Fruit fly (Drosophila melanogaster) whole organism, embryonic: Measurements from ENCODE around the gene sdk.

ENCODE experiments used
- ATbp ChIP-seq: fragments of 200-800 bp; sonication (Bioruptor generic); optimal IDR thresholded peaks from 2 replicates; lab custom pipeline; 2017; ENCODE audit warnings: missing biosample characterization, mild to moderate bottlenecking, missing genetic modification characterization, missing genetic modification reagents
- Asciz ChIP-seq: fragments of 200-800 bp; sonication (Bioruptor generic); optimal IDR thresholded peaks from 2 replicates; lab custom pipeline; 2017; ENCODE audit warnings: missing biosample characterization, mild to moderate bottlenecking, missing genetic modification characterization, missing genetic modification reagents
- CG10431 ChIP-seq: fragments of 200-800 bp; sonication (Bioruptor generic); optimal IDR thresholded peaks from 3 replicates; lab custom pipeline; 2018; ENCODE audit warnings: missing biosample characterization, mild to moderate bottlenecking, missing genetic modification characterization
- CG10543 ChIP-seq: fragments of 200-800 bp; sonication (Bioruptor generic); optimal IDR thresholded peaks from 3 replicates; lab custom pipeline; 2017; ENCODE audit warnings: missing biosample characterization, mild to moderate bottlenecking, missing genetic modification characterization, moderate library complexity
- CG12071 ChIP-seq: fragments of 200-800 bp; sonication (Bioruptor generic); optimal IDR thresholded peaks from 3 replicates; lab custom pipeline; 2018; ENCODE audit warnings: missing biosample characterization, mild to moderate bottlenecking, missing genetic modification characterization
- CG13624 ChIP-seq: fragments of 200-800 bp; sonication (Bioruptor generic); optimal IDR thresholded peaks from 2 replicates; lab custom pipeline; 2016; ENCODE audit warnings: missing biosample characterization, missing genetic modification characterization
- CG13894 ChIP-seq: fragments of 200-800 bp; sonication (Bioruptor generic); optimal IDR thresholded peaks from 3 replicates; lab custom pipeline; 2018; ENCODE audit warnings: missing biosample characterization, mild to moderate bottlenecking, missing genetic modification characterization, moderate library complexity
- CG14860 ChIP-seq: fragments of 200-800 bp; sonication (Bioruptor generic); IDR thresholded peaks from 3 replicates; pipeline ENCODE4 v1.3.6; 2022; ENCODE audit warnings: missing biosample characterization, missing genetic modification characterization; ENCODE audit not compliant: partially characterized antibody
- CG15696 ChIP-seq: fragments of 200-800 bp; sonication (Bioruptor generic); optimal IDR thresholded peaks from 2 replicates; lab custom pipeline; 2019; ENCODE audit warnings: missing biosample characterization, mild to moderate bottlenecking, missing genetic modification characterization, moderate library complexity
- CG1603 ChIP-seq: fragments of 200-800 bp; sonication (Bioruptor generic); optimal IDR thresholded peaks from 2 replicates; lab custom pipeline; 2019; ENCODE audit warnings: missing biosample characterization, mild to moderate bottlenecking, missing genetic modification characterization, moderate library complexity
- CG17802 ChIP-seq: fragments of 200-800 bp; sonication (Bioruptor generic); optimal IDR thresholded peaks from 2 replicates; lab custom pipeline; 2018; ENCODE audit warnings: missing biosample characterization, mild to moderate bottlenecking, missing genetic modification characterization, moderate library complexity
- CG17912 ChIP-seq: fragments of 200-800 bp; sonication (Bioruptor generic); optimal IDR thresholded peaks from 2 replicates; lab custom pipeline; 2018; ENCODE audit warnings: missing biosample characterization, mild to moderate bottlenecking, missing genetic modification characterization
- CG18599 ChIP-seq: fragments of 200-800 bp; sonication (Bioruptor generic); optimal IDR thresholded peaks from 3 replicates; lab custom pipeline; 2017; ENCODE audit warnings: missing biosample characterization, missing genetic modification characterization, mild to moderate bottlenecking, moderate library complexity, missing genetic modification reagents
- CG2120 ChIP-seq: fragments of 200-800 bp; sonication (Bioruptor generic); optimal IDR thresholded peaks from 3 replicates; lab custom pipeline; 2016; ENCODE audit warnings: missing biosample characterization, missing genetic modification characterization
- CG2202 ChIP-seq: fragments of 200-800 bp; sonication (Bioruptor generic); optimal IDR thresholded peaks from 2 replicates; lab custom pipeline; 2018; ENCODE audit warnings: missing biosample characterization, mild to moderate bottlenecking, missing genetic modification characterization
- CG2678 ChIP-seq: fragments of 200-800 bp; sonication (Bioruptor generic); optimal IDR thresholded peaks from 3 replicates; lab custom pipeline; 2019; ENCODE audit warnings: missing biosample characterization, mild to moderate bottlenecking, missing genetic modification characterization, moderate library complexity
- CG3281 ChIP-seq: fragments of 200-800 bp; sonication (Bioruptor generic); optimal IDR thresholded peaks from 3 replicates; lab custom pipeline; 2017; ENCODE audit warnings: missing biosample characterization, mild to moderate bottlenecking, missing genetic modification characterization
- CG4730 ChIP-seq: fragments of 200-800 bp; sonication (Bioruptor generic); IDR thresholded peaks from 2 replicates; pipeline ENCODE4 v1.3.6; 2022; ENCODE audit warnings: missing biosample characterization, missing genetic modification characterization
- CG6654 ChIP-seq: fragments of 200-800 bp; sonication (Bioruptor generic); optimal IDR thresholded peaks from 2 replicates; lab custom pipeline; 2017; ENCODE audit warnings: missing biosample characterization, mild to moderate bottlenecking, missing genetic modification characterization
- CG6813 ChIP-seq: fragments of 200-800 bp; sonication (Bioruptor generic); optimal IDR thresholded peaks from 2 replicates; lab custom pipeline; 2017; ENCODE audit warnings: missing biosample characterization, missing genetic modification characterization, mild to moderate bottlenecking, moderate library complexity, missing genetic modification reagents
- CG7987 ChIP-seq: fragments of 200-800 bp; sonication (Bioruptor generic); optimal IDR thresholded peaks from 2 replicates; lab custom pipeline; 2018; ENCODE audit warnings: missing biosample characterization, mild to moderate bottlenecking, missing genetic modification characterization, moderate library complexity
- CG8290 ChIP-seq, 3 experiments: fragments of 200-800 bp; sonication (Bioruptor generic); optimal IDR thresholded peaks; 2 replicates each; lab custom pipeline; 2016 to 2019; ENCODE audit warnings: missing biosample characterization in 3 of 3, missing genetic modification characterization in 3 of 3, mild to moderate bottlenecking in 2 of 3, moderate library complexity in 1 of 3
- D19B ChIP-seq: fragments of 200-800 bp; sonication (Bioruptor generic); optimal IDR thresholded peaks from 2 replicates; lab custom pipeline; 2017; ENCODE audit warnings: missing biosample characterization, mild to moderate bottlenecking, missing genetic modification characterization
- Dref ChIP-seq: fragments of 200-800 bp; sonication (Bioruptor generic); IDR thresholded peaks from 2 replicates; pipeline ENCODE4 v1.3.6; 2022; ENCODE audit warnings: missing biosample characterization, missing genetic modification characterization
- Fer2 ChIP-seq: fragments of 200-800 bp; sonication (Bioruptor generic); optimal IDR thresholded peaks from 2 replicates; lab custom pipeline; 2018; ENCODE audit warnings: missing biosample characterization, mild to moderate bottlenecking, missing genetic modification characterization, moderate library complexity
- Fer3 ChIP-seq: fragments of 200-800 bp; sonication (Bioruptor generic); optimal IDR thresholded peaks from 2 replicates; lab custom pipeline; 2018; ENCODE audit warnings: missing biosample characterization, mild to moderate bottlenecking, missing genetic modification characterization, moderate library complexity
- Hmr ChIP-seq: fragments of 200-800 bp; sonication (Bioruptor generic); optimal IDR thresholded peaks from 3 replicates; lab custom pipeline; 2017; ENCODE audit warnings: mild to moderate bottlenecking, missing biosample characterization, missing genetic modification reagents, missing genetic modification characterization
- Hr78 ChIP-seq, 2 experiments: fragments of 200-800 bp in 1 of 2; fragments of >200 bp in 1 of 2; sonication (Bioruptor generic) in 1 of 2; optimal IDR thresholded peaks; 2 replicates each; lab custom pipeline; 2017 to 2019; ENCODE audit warnings: missing biosample characterization in 2 of 2, missing genetic modification characterization in 2 of 2, mild to moderate bottlenecking in 1 of 2, moderate library complexity in 1 of 2
- Jarid2 ChIP-seq: fragments of 200-800 bp; sonication (Bioruptor generic); optimal IDR thresholded peaks from 3 replicates; lab custom pipeline; 2017; ENCODE audit warnings: mild to moderate bottlenecking, missing biosample characterization, missing genetic modification reagents, missing genetic modification characterization
- MTF-1 ChIP-seq: fragments of 200-800 bp; sonication (Bioruptor generic); optimal IDR thresholded peaks from 2 replicates; lab custom pipeline; 2018; ENCODE audit warnings: missing biosample characterization, mild to moderate bottlenecking, missing genetic modification characterization, borderline replicate concordance
- Mad ChIP-seq: fragments of 200-800 bp; sonication (Bioruptor generic); optimal IDR thresholded peaks from 2 replicates; lab custom pipeline; 2016; ENCODE audit warnings: missing biosample characterization, missing genetic modification characterization
- Med ChIP-seq: fragments of 200-800 bp; sonication (Bioruptor generic); peaks from one replicate; lab custom pipeline; 2016; ENCODE audit warnings: missing biosample characterization, missing genetic modification characterization, mild to moderate bottlenecking, inconsistent platforms, moderate library complexity
- Nf-YB ChIP-seq: fragments of 200-800 bp; sonication (Bioruptor generic); optimal IDR thresholded peaks from 3 replicates; lab custom pipeline; 2019; ENCODE audit warnings: missing biosample characterization, mild to moderate bottlenecking, missing genetic modification characterization, moderate library complexity
- crol ChIP-seq: fragments of 200-800 bp; sonication (Bioruptor generic); IDR thresholded peaks from 2 replicates; pipeline ENCODE4 v1.3.6; 2022; ENCODE audit warnings: missing biosample characterization, missing genetic modification characterization
- dmrt11E ChIP-seq: fragments of 200-800 bp; sonication (Bioruptor generic); optimal IDR thresholded peaks from 3 replicates; lab custom pipeline; 2018; ENCODE audit warnings: missing biosample characterization, mild to moderate bottlenecking, missing genetic modification characterization, moderate library complexity
- fd64A ChIP-seq: fragments of 200-800 bp; sonication (Bioruptor generic); optimal IDR thresholded peaks from 3 replicates; lab custom pipeline; 2018; ENCODE audit warnings: missing biosample characterization, mild to moderate bottlenecking, missing genetic modification characterization
- grn ChIP-seq: fragments of 200-800 bp; sonication (Bioruptor generic); optimal IDR thresholded peaks from 3 replicates; lab custom pipeline; 2017; ENCODE audit warnings: missing biosample characterization, missing genetic modification characterization
- gsb-n ChIP-seq: fragments of 200-800 bp; sonication (Bioruptor generic); optimal IDR thresholded peaks from 3 replicates; lab custom pipeline; 2018; ENCODE audit warnings: missing biosample characterization, mild to moderate bottlenecking, missing genetic modification characterization
- lab ChIP-seq: fragments of 200-800 bp; sonication (Bioruptor generic); optimal IDR thresholded peaks from 3 replicates; lab custom pipeline; 2017; ENCODE audit warnings: missing biosample characterization, missing genetic modification characterization, mild to moderate bottlenecking, moderate library complexity, missing genetic modification reagents
- lbe ChIP-seq: fragments of 200-800 bp; sonication (Bioruptor generic); optimal IDR thresholded peaks from 2 replicates; lab custom pipeline; 2016; ENCODE audit warnings: missing biosample characterization, mild to moderate bottlenecking, missing genetic modification characterization
- lov ChIP-seq, 2 experiments: fragments of 200-800 bp in 1 of 2; fragments of >200 bp in 1 of 2; sonication (Bioruptor generic) in 1 of 2; IDR thresholded peaks in 1 of 2; optimal IDR thresholded peaks in 1 of 2; 2 replicates in 1 of 2; 3 replicates in 1 of 2; pipeline versions ENCODE4 v1.3.6 to Lab custom; 2017 to 2022; ENCODE audit warnings: missing biosample characterization in 1 of 2, missing genetic modification characterization in 1 of 2
- nau ChIP-seq: fragments of 200-800 bp; sonication (Bioruptor generic); optimal IDR thresholded peaks from 3 replicates; lab custom pipeline; 2017; ENCODE audit warnings: missing biosample characterization, mild to moderate bottlenecking, missing genetic modification characterization, missing genetic modification reagents
- pros ChIP-seq: fragments of 200-800 bp; sonication (Bioruptor generic); optimal IDR thresholded peaks from 3 replicates; lab custom pipeline; 2019; ENCODE audit warnings: missing biosample characterization, mild to moderate bottlenecking, missing genetic modification characterization, moderate library complexity
- scrt ChIP-seq: fragments of 200-800 bp; sonication (Bioruptor generic); optimal IDR thresholded peaks from 2 replicates; lab custom pipeline; 2018; ENCODE audit warnings: missing biosample characterization, mild to moderate bottlenecking, missing genetic modification characterization, moderate library complexity
- stc ChIP-seq: fragments of 200-800 bp; sonication (Bioruptor generic); IDR thresholded peaks from 2 replicates; pipeline ENCODE4 v1.3.6; 2022; ENCODE audit warnings: missing biosample characterization, missing genetic modification characterization
- vfl ChIP-seq: fragments of 200-800 bp; sonication (Bioruptor generic); optimal IDR thresholded peaks from 2 replicates; lab custom pipeline; 2016; ENCODE audit warnings: missing biosample characterization, missing genetic modification characterization
- vvl ChIP-seq: fragments of 200-800 bp; sonication (Bioruptor generic); IDR thresholded peaks from 2 replicates; pipeline ENCODE4 v1.3.6; 2022; ENCODE audit warnings: missing biosample characterization, missing genetic modification characterization

The sdk gene

DNA sequence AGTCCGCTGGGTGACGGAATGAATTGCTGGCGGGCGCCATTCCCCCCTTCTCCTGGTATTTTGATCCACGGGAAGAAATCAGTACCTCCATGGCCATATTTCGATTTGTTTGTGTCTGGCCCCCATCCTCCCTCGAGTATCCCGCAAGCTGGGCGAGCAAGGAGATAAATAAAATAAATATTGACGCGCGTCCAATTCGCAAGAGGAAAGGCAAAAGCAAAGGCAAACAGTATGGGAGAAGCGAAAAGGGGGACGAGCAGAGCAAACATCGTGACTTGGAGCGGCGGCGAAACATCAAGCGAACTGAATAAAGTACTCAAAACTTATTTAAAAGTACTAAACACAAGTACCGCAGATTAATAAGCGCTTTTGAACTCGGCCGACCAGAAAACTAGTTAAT is 81.3 kb downstream of the sdk start (continued):
- TF ChIP-seq CG7987 (peak; percentile 11), CG17802 (tag; lab: Kevin White, UChicago) (no peak), CG3281 (GFP tag; lab: Kevin White, UChicago) (peak; percentile 29), CG17912 (no peak), CG4730 (no peak), CG1603 (peak; percentile 17), Jarid2 (GFP tag; lab: Kevin White, UChicago) (no peak), CG18599 (GFP tag; lab: Kevin White, UChicago) (peak; percentile 25), lbe (peak; percentile 11), stc (GFP tag; lab: Robert Waterston, UW) (no peak), nau (peak; percentile 29), Med (GFP tag; lab: Kevin White, UChicago) (peak; percentile 76), CG13894 (tag; lab: Kevin White, UChicago) (no peak), CG14860 (GFP tag; lab: Robert Waterston, UW) (no peak), ATbp (peak; percentile 64), CG15696 (tag; lab: Kevin White, UChicago) (peak; percentile 21), CG12071 (GFP tag; lab: Kevin White, UChicago) (peak; percentile 11), Fer2 (no peak), scrt (GFP tag; lab: Kevin White, UChicago) (peak; percentile 6), vfl (GFP tag; lab: Kevin White, UChicago) (no peak), Mad (GFP tag; lab: Kevin White, UChicago) (no peak), lov (optimal IDR thresholded peaks at IDR 0.05; lab: Kevin White, UChicago) (no peak), lov (GFP tag; IDR thresholded peaks at IDR 0.05; lab: Robert Waterston, UW) (0 out of 3 replicates have a peak, but pooled peaks have one; percentile 27), MTF-1 (GFP tag; lab: Kevin White, UChicago) (peak; percentile 6), Asciz (peak; percentile 37), D19B (no peak), Hmr (peak; percentile 37), CG6813 (GFP tag; lab: Kevin White, UChicago) (peak; percentile 55), CG2120 (GFP tag; lab: Kevin White, UChicago) (peak; percentile 5), lab (GFP tag; lab: Kevin White, UChicago) (peak; percentile 51)

dm6 chrX:768480-769123 is 82.0 kb downstream of the sdk start:
- TF ChIP-seq Fer3 (tag; lab: Kevin White, UChicago), result no peak
- peak; percentile 1 for TF ChIP-seq dmrt11E (tag; lab: Kevin White, UChicago)
- peak; percentile 29; the same call in 1 of the 2 replicates for TF ChIP-seq Dref (GFP tag; lab: Robert Waterston, UW)
- TF ChIP-seq Nf-YB (GFP tag; lab: Kevin White, UChicago), result no peak
- peak; percentile 42 for TF ChIP-seq CG10543
- peak; percentile 3 for TF ChIP-seq grn
- no peak for TF ChIP-seq CG13624
- peak; percentile 28 for TF ChIP-seq fd64A (GFP tag; lab: Kevin White, UChicago)
- TF ChIP-seq vvl, result 0 out of 2 replicates have a peak, but pooled peaks have one; percentile 16
- TF ChIP-seq Hr78 (GFP tag; optimal IDR thresholded peaks at IDR 0.05; lab: Kevin White, UChicago), result peak in 1 of 2 experiments; percentile 26
- peak; percentile 52; the same call in 1 of the 2 replicates for TF ChIP-seq crol (GFP tag; lab: Robert Waterston, UW)
- TF ChIP-seq pros (GFP tag; lab: Kevin White, UChicago), result peak; percentile 33
- peak; percentile 81 for TF ChIP-seq CG10431
- TF ChIP-seq CG2678 (tag; lab: Kevin White, UChicago), result peak; percentile 15
- peak; percentile 3 for TF ChIP-seq CG1603
- TF ChIP-seq CG6654 (GFP tag; lab: Kevin White, UChicago), result no peak
- TF ChIP-seq CG8290 (GFP tag; optimal IDR thresholded peaks at IDR 0.05; lab: Kevin White, UChicago), result no peak
- TF ChIP-seq CG8290 (tag; optimal IDR thresholded peaks at IDR 0.05; lab: Kevin White, UChicago), result peak in 1 of 2 experiments; percentile 30
- TF ChIP-seq gsb-n (tag; lab: Kevin White, UChicago), result peak; percentile 48
- peak; percentile 22 for TF ChIP-seq CG2202 (tag; lab: Kevin White, UChicago)
